Worm (Caenorhabditis elegans) whole organism, L3 larva: ENCODE measurements around the gene T10G3.3.

Source experiments
- ama-1 ChIP-seq: fragments of 150-350 bp; optimal IDR thresholded peaks from 2 replicates; lab custom pipeline; 2018
- fkh-10 ChIP-seq: sonication (generic microtip); optimal IDR thresholded peaks from 2 replicates; lab custom pipeline; 2017; ENCODE audit warnings: missing biosample characterization, missing genetic modification reagents, missing genetic modification characterization
- lin-39 ChIP-seq: fragments of 150-350 bp; optimal IDR thresholded peaks from 2 replicates; lab custom pipeline; 2018; ENCODE audit warnings: missing biosample characterization, missing genetic modification reagents, missing genetic modification characterization
- nhr-11 ChIP-seq: fragments of 150-350 bp; optimal IDR thresholded peaks from 2 replicates; lab custom pipeline; 2014; ENCODE audit warnings: missing biosample characterization, missing genetic modification characterization
- nhr-237 ChIP-seq: fragments of 150-350 bp; optimal IDR thresholded peaks from 2 replicates; lab custom pipeline; 2014; ENCODE audit warnings: missing biosample characterization, missing genetic modification characterization
- sea-2 ChIP-seq: fragments of 150-350 bp; sonication (generic microtip); optimal IDR thresholded peaks from 4 replicates; lab custom pipeline; 2014; ENCODE audit warnings: missing biosample characterization, missing genetic modification reagents, missing genetic modification characterization
- unc-62 ChIP-seq: fragments of 150-350 bp; sonication (generic microtip); optimal IDR thresholded peaks from 4 replicates; lab custom pipeline; 2014; ENCODE audit warnings: missing biosample characterization, missing genetic modification reagents, missing genetic modification characterization
- ztf-4 ChIP-seq: fragments of 150-350 bp; optimal IDR thresholded peaks from 2 replicates; lab custom pipeline; 2014; ENCODE audit warnings: missing biosample characterization, missing genetic modification characterization

DNA sequence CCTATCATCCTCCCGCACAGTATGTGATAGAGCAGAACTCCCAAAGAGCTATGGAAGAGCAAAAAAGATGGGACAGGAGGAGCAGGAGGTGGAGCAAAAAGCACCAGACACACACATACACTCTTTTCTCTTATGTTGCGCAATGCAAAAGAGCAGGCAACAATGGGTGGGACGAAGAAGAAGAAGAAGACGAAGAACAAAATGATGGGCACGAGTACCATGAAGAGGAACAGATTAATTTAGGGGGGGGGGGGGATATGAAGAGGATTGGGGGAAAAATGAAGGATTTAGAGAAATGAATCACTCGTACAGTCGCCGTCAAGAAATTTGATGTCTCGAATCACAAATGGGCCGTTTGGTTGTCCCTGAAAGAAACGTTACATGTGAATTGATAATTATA lies 21.6 kb upstream of the T10G3.3 start, which contains the start of gene avr-15:
- TF ChIP-seq ama-1 (lab: Kevin White, UChicago) (no peak), nhr-11 (tag; lab: Kevin White, UChicago) (no peak), fkh-10 (GFP tag; lab: Kevin White, UChicago) (no peak), lin-39 (tag; lab: Kevin White, UChicago) (no peak), ztf-4 (tag; lab: Kevin White, UChicago) (no peak), nhr-237 (tag; lab: Kevin White, UChicago) (no peak), sea-2 (GFP tag; lab: Kevin White, UChicago) (no peak), unc-62 (no peak)
